Worm (Caenorhabditis elegans) whole organism, young adult: Measurements from ENCODE around the gene srw-68.

Experiments
- egrh-3 ChIP-seq: fragments of 200-800 bp; sonication (Bioruptor generic); IDR thresholded peaks from 2 replicates; pipeline ENCODE4 v1.3.6; 2022; ENCODE audit warnings: missing genetic modification reagents, missing genetic modification characterization, missing compliant biosample characterization
- hsf-1 ChIP-seq: fragments of 200-800 bp; sonication (Bioruptor generic); IDR thresholded peaks from 2 replicates; pipeline ENCODE4 v1.3.6; 2022; ENCODE audit warnings: missing genetic modification reagents, missing genetic modification characterization, missing compliant biosample characterization
- let-607 ChIP-seq, 2 experiments: fragments of 200-800 bp in 1 of 2; sonication (Bioruptor generic) in 1 of 2; sonication (generic microtip) in 1 of 2; optimal IDR thresholded peaks; 2 replicates each; lab custom pipeline; 2016 to 2018; ENCODE audit warnings: mild to moderate bottlenecking in 2 of 2, missing compliant biosample characterization in 2 of 2, missing genetic modification characterization in 2 of 2, moderate library complexity in 2 of 2, missing genotype in 1 of 2
- pha-4 ChIP-seq: fragments of 150-350 bp; sonication (generic microtip); optimal IDR thresholded peaks from 2 replicates; lab custom pipeline; 2014; ENCODE audit warnings: missing biosample characterization, missing genetic modification reagents, missing genetic modification characterization
- rec-8 ChIP-seq, 2 experiments: sonication (generic microtip); optimal IDR thresholded peaks; 2 replicates each; lab custom pipeline; 2016; ENCODE audit warnings: mild to moderate bottlenecking in 2 of 2, missing genetic modification characterization in 2 of 2, missing genetic modification reagents in 2 of 2, missing genotype in 2 of 2, missing biosample characterization in 1 of 2, missing compliant biosample characterization in 1 of 2, moderate library complexity in 1 of 2
- rpc-1 ChIP-seq, 2 experiments: fragments of 150-350 bp in 1 of 2; sonication (generic microtip) in 1 of 2; optimal IDR thresholded peaks; 2 replicates each; lab custom pipeline; 2014 to 2018; ENCODE audit warnings: missing biosample characterization in 1 of 2, missing genetic modification characterization in 1 of 2, missing genetic modification reagents in 1 of 2, missing genotype in 1 of 2
- snpc-4 ChIP-seq, 5 experiments: fragments of 150-350 bp in 1 of 5; sonication (generic microtip) in 4 of 5; optimal IDR thresholded peaks; 2 replicates each; lab custom pipeline; 2014 to 2018; ENCODE audit warnings: missing genetic modification characterization in 5 of 5, missing biosample characterization in 3 of 5, antibody characterized with exemption in 2 of 5, mild to moderate bottlenecking in 2 of 5, missing compliant biosample characterization in 2 of 5, missing genotype in 2 of 5, moderate library complexity in 2 of 5, missing genetic modification reagents in 1 of 5
- zim-3 ChIP-seq: sonication (generic microtip); optimal IDR thresholded peaks from 2 replicates; lab custom pipeline; 2017; ENCODE audit warnings: mild to moderate bottlenecking, missing genetic modification characterization, moderate library complexity, missing compliant biosample characterization
- ztf-6 ChIP-seq: fragments of 200-800 bp; sonication (Bioruptor generic); IDR thresholded peaks from 2 replicates; pipeline ENCODE4 v1.3.6; 2022; ENCODE audit warnings: missing genetic modification reagents, missing genetic modification characterization, missing compliant biosample characterization

DNA sequence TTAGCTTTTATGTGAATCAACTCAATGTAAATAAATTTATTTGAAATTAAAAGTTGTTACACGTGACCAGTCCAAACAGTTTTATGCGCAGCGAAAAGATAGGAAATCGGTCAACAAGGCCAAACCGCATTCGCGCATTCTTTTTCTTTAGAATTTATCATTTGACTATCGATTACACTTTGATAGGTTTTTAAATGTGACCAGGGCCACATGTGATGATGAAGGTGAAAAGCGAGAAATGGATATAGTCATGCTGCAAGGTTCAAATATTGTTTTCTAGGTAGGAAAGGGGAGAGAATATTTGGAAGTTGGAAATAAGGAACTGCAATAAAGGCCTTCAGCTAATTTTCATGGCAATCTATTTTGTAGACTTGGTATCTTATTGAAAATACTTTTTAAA lies 10.4 kb upstream of the srw-68 start:
- no peak for TF ChIP-seq snpc-4 (GFP tag; optimal IDR thresholded peaks at IDR 0.05; lab: Kevin White, UChicago)
- TF ChIP-seq snpc-4 (tag; optimal IDR thresholded peaks at IDR 0.05; lab: Kevin White, UChicago) = no peak
- no peak for TF ChIP-seq rec-8 (tag; optimal IDR thresholded peaks at IDR 0.05; lab: Kevin White, UChicago)
- no peak for TF ChIP-seq egrh-3 (GFP tag; lab: Robert Waterston, UW)
- TF ChIP-seq zim-3 (tag; lab: Kevin White, UChicago) = no peak
- no peak for TF ChIP-seq pha-4
- TF ChIP-seq hsf-1 (GFP tag; lab: Robert Waterston, UW) = no peak
- no peak for TF ChIP-seq rpc-1 (optimal IDR thresholded peaks at IDR 0.05; lab: Kevin White, UChicago)
- no peak for TF ChIP-seq rpc-1 (tag; optimal IDR thresholded peaks at IDR 0.05; lab: Kevin White, UChicago)
- TF ChIP-seq ztf-6 (GFP tag; lab: Robert Waterston, UW) = no peak
- TF ChIP-seq let-607 (tag; optimal IDR thresholded peaks at IDR 0.05; lab: Kevin White, UChicago) = no peak
